Fruit fly (Drosophila melanogaster): Measurements from ENCODE around the gene Shaw.

dm6 chr2L:3669675-3670074 is 48.3 kb upstream of the Shaw start, which contains the start of gene Sfp24Bb:
- TF ChIP-seq ovo (GFP tag; optimal IDR thresholded peaks at IDR 0.05) (no peak), kay (GFP tag; ENCODE audit: borderline replicate concordance) (no peak), CG5204 (GFP tag; optimal IDR thresholded peaks at IDR 0.05) (no peak), CG7045 (GFP tag; optimal IDR thresholded peaks at IDR 0.05) (no peak), CG14711 (tag; optimal IDR thresholded peaks at IDR 0.05) (no peak), cic (GFP tag; optimal IDR thresholded peaks at IDR 0.05) (no peak), tj (GFP tag; optimal IDR thresholded peaks at IDR 0.05) (no peak), Clk (GFP tag; optimal IDR thresholded peaks at IDR 0.05) (no peak), CG12768 (GFP tag; optimal IDR thresholded peaks at IDR 0.05) (no peak), Hr96 (GFP tag; optimal IDR thresholded peaks at IDR 0.05) (no peak), CG1620 (GFP tag; optimal IDR thresholded peaks at IDR 0.05) (no peak), pad (GFP tag; optimal IDR thresholded peaks at IDR 0.05) (no peak)
